Worm (Caenorhabditis elegans): ENCODE data around the gene Y79H2A.4.

Gene Y79H2A.4

ce11 chrIII:12033259-12033658 is 7.8 kb upstream of the Y79H2A.4 start:
- TF ChIP-seq unc-62 (GFP tag; optimal IDR thresholded peaks at IDR 0.05): no peak

ce11 chrIII:12034311-12034710 is 6.8 kb upstream of the Y79H2A.4 start:
- no peak for TF ChIP-seq unc-62 (GFP tag; optimal IDR thresholded peaks at IDR 0.05)

- TF ChIP-seq unc-62 (GFP tag; optimal IDR thresholded peaks at IDR 0.05): no peak
Measured at ce11 chrIII:12037217-12037616, 3.9 kb upstream of the Y79H2A.4 start.

- TF ChIP-seq unc-62 (GFP tag; optimal IDR thresholded peaks at IDR 0.05): no peak
Measured at ce11 chrIII:12052206-12052605, 11.1 kb downstream of the Y79H2A.4 start, which contains the start of gene Y79H2A.3. TSS of gene Y79H2A.3 (minus strand) at chrIII:12052306.

DNA sequence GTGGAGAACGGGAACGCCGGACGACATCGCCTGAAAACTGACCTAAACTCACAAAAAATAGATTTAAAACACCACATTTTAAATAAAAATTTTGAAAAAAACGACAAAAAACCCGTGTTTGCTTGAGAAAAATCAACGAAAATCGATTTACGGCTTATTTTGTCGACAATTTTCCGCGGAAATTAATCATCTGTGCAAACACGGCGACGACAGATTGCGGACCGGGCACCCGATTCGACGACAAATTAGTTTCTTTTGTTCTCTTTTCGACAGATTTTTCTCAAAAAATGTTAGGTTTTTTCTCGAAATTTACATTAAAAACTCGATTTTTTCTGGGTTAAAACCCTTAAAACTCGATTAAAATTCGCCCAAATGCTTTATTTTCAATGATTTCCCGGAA is 17.3 kb downstream of the Y79H2A.4 start, which contains the start of gene arx-3:
arx-3 (minus strand) TSS at position 30 of the 400 bp plus-strand sequence.
- no peak for TF ChIP-seq unc-62 (GFP tag; optimal IDR thresholded peaks at IDR 0.05)

DNA sequence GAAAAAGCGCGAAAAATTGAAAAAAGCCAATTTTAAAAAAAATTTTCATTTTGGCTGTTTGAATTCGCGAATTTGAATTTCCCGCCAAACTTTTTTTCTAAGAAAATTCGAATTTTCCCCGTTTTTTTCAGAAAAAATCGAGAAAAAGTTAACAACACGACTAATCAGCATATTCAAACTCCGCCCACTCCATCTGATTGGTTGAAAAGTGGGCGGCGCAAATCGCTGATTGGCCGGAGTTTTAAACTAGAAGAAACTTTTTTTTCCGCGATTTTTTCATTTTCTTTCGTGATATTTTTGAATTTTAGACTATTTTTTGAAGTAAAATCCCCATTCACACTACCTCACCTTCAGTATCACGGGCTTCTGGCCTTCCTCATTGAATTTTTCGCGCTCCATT is 18.4 kb downstream of the Y79H2A.4 start:
- TF ChIP-seq unc-62 (GFP tag; optimal IDR thresholded peaks at IDR 0.05): no peak

ce11 chrIII:12060092-12060491 is 19.0 kb downstream of the Y79H2A.4 start:
- no peak for TF ChIP-seq unc-62 (GFP tag; optimal IDR thresholded peaks at IDR 0.05)

- no peak for TF ChIP-seq unc-62 (GFP tag; optimal IDR thresholded peaks at IDR 0.05)
Measured at ce11 chrIII:12061413-12061812, 20.3 kb downstream of the Y79H2A.4 start, which contains the start of gene zyg-8. TSS of gene zyg-8 (plus strand) at chrIII:12061713.

ce11 chrIII:12063934-12064333 is 22.8 kb downstream of the Y79H2A.4 start:
- TF ChIP-seq unc-62 (GFP tag; optimal IDR thresholded peaks at IDR 0.05): no peak

DNA sequence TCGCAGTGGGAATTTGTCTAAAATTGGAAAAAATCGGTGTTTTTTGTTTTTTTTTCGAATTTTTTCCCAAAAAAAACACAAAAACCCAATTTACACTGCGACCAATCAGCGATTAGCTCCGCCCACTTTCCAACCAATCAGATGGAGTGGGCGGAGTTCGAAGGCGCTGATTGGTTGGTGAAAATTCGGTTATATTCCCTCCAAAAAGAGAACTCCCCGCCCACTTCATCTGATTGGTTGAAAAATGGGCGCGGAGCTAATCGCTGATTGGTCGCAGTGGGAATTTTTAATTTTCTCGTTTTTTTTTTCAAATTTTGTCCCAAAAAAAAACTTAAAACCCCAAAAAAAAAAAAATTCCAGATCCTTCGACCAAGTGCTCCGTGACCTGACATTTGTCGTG is 23.4 kb downstream of the Y79H2A.4 start:
- TF ChIP-seq unc-62 (GFP tag; optimal IDR thresholded peaks at IDR 0.05): no peak

DNA sequence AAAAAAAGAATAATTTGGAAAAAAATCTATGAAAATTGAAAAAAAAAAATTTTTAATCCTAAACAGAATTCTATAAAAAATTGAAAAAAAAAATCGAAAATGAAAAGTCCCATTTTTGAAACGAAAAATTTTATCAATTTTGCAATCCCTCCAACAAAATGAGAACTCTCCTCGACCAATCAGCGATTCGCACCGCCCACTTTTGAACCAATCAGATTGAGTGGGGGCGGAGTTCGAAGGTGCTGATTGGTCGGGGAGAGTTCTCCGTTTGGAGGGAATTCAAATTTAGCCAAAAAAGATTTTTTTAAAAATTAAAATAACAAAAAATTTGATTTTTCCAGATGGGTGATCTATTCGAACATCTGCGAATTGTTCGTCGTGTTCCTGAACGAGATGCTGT is 26.6 kb downstream of the Y79H2A.4 start:
- no peak for TF ChIP-seq unc-62 (GFP tag; optimal IDR thresholded peaks at IDR 0.05)

- TF ChIP-seq unc-62 (GFP tag; optimal IDR thresholded peaks at IDR 0.05): no peak
Measured at ce11 chrIII:12077456-12077855, 36.4 kb downstream of the Y79H2A.4 start, which contains the start of gene php-3. TSS of gene php-3 (minus strand) at chrIII:12077556.

ce11 chrIII:12081992-12082628 is 41.0 kb downstream of the Y79H2A.4 start:
- no peak for TF ChIP-seq unc-62 (GFP tag; optimal IDR thresholded peaks at IDR 0.05)

DNA sequence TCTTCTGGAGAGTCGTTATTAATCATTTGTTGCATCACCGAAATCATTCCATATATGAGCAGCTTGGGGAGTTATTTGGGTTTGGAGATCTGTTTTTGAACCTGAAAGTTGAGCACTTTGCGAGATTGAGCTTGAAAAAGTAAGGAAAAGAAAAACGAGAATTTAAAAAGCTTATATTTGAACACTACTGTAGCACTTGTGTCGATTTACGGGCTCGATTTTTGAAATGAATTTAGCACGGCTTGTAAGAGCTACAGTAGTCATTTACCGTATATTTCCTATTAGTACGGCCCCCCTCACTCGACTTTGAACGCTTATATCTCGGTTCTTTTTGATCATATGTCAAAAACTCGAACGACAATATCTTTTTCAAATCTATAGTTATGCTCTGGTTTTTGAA is 43.1 kb downstream of the Y79H2A.4 start, which contains the start of gene nob-1:
nob-1 (minus strand) TSS at position 101 of the 400 bp plus-strand sequence.
- no peak for TF ChIP-seq unc-62 (GFP tag; optimal IDR thresholded peaks at IDR 0.05)

ce11 chrIII:12084749-12085307 is 43.7 kb downstream of the Y79H2A.4 start:
- TF ChIP-seq unc-62 (GFP tag; optimal IDR thresholded peaks at IDR 0.05): no peak

- no peak for TF ChIP-seq unc-62 (GFP tag; optimal IDR thresholded peaks at IDR 0.05)
Measured at ce11 chrIII:12087564-12087963, 46.5 kb downstream of the Y79H2A.4 start.
